Worm (Caenorhabditis elegans): ENCODE data around the gene fbxc-54.

- TF ChIP-seq ceh-6 (GFP tag; optimal IDR thresholded peaks at IDR 0.05) (no peak), ama-1 (optimal IDR thresholded peaks at IDR 0.05) (no peak), ceh-30 (tag; optimal IDR thresholded peaks at IDR 0.05) (no peak), ceh-9 (tag; optimal IDR thresholded peaks at IDR 0.05) (no peak), K09A11.1 (tag; optimal IDR thresholded peaks at IDR 0.05; ENCODE audit: insufficient read depth) (no peak), pax-1 (tag; optimal IDR thresholded peaks at IDR 0.05) (no peak), sox-2 (GFP tag; IDR thresholded peaks at IDR 0.05) (no peak), eyg-1 (tag; optimal IDR thresholded peaks at IDR 0.05) (no peak), npax-4 (tag; optimal IDR thresholded peaks at IDR 0.05) (no peak), ceh-45 (GFP tag; IDR thresholded peaks at IDR 0.05) (no peak), dve-1 (tag; optimal IDR thresholded peaks at IDR 0.05) (no peak), hlh-6 (tag; optimal IDR thresholded peaks at IDR 0.05) (no peak), ceh-24 (tag; optimal IDR thresholded peaks at IDR 0.05) (no peak)
These were observed 41.8 kb downstream of the fbxc-54 start for ce11 chrII:73329-73728.

Data from whole organism, late embryonic.